Fruit fly (Drosophila melanogaster) whole organism, prepupa: ENCODE data around the gene fit.
A peak's percentile ranks its signal among the peaks of the same experiment; 100 is the strongest.

Source experiments
- Blimp-1 ChIP-seq: fragments of 200-800 bp; sonication (Bioruptor generic); optimal IDR thresholded peaks from 3 replicates; lab custom pipeline; 2017; ENCODE audit warnings: missing biosample characterization, missing genetic modification characterization, mild to moderate bottlenecking, moderate library complexity, missing genetic modification reagents
- CG15336 ChIP-seq: fragments of 200-800 bp; sonication (Bioruptor generic); IDR thresholded peaks from 2 replicates; pipeline ENCODE4 v1.3.6; 2022; ENCODE audit warnings: missing biosample characterization, missing genetic modification characterization
- CG6854 ChIP-seq: fragments of 200-800 bp; sonication (Bioruptor generic); optimal IDR thresholded peaks from 2 replicates; lab custom pipeline; 2017; ENCODE audit warnings: missing biosample characterization, mild to moderate bottlenecking, missing genetic modification characterization
- CG9139 ChIP-seq: fragments of 200-800 bp; sonication (Bioruptor generic); optimal IDR thresholded peaks from 3 replicates; lab custom pipeline; 2017; ENCODE audit warnings: missing biosample characterization, mild to moderate bottlenecking, missing genetic modification characterization

DNA sequence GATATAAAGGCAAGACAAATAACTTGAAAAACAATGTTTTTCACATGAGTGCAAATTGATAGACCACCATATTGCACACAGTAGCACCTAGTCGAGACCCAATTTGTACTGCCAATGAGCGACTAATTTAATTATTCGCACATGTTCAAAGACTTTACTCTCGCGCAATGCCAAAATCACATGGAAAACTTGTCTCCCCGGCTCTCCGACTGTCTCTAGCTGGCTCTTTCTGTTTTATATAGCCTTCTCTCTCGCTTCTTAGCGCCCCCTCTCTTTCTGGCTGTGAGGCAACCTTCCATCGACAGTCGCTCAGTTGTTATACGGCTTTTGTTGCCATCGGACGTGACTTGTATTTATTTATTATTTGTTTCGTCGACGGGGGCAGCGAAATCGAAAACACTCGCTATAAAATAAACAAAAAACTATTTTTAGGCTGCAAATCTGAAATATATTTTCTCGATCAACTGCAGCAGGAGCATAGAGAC lies 9.2 kb downstream of the fit start, which contains the start of gene CG6656:
- TF ChIP-seq CG15336 (GFP tag; lab: Robert Waterston, UW) (peak; percentile 64), CG6854 (GFP tag; lab: Kevin White, UChicago) (peak; percentile 25), CG9139 (GFP tag; lab: Kevin White, UChicago) (peak; percentile 24), Blimp-1 (GFP tag; lab: Kevin White, UChicago) (no peak)
